Worm (Caenorhabditis elegans): Measurements from ENCODE around the gene rol-6.

DNA sequence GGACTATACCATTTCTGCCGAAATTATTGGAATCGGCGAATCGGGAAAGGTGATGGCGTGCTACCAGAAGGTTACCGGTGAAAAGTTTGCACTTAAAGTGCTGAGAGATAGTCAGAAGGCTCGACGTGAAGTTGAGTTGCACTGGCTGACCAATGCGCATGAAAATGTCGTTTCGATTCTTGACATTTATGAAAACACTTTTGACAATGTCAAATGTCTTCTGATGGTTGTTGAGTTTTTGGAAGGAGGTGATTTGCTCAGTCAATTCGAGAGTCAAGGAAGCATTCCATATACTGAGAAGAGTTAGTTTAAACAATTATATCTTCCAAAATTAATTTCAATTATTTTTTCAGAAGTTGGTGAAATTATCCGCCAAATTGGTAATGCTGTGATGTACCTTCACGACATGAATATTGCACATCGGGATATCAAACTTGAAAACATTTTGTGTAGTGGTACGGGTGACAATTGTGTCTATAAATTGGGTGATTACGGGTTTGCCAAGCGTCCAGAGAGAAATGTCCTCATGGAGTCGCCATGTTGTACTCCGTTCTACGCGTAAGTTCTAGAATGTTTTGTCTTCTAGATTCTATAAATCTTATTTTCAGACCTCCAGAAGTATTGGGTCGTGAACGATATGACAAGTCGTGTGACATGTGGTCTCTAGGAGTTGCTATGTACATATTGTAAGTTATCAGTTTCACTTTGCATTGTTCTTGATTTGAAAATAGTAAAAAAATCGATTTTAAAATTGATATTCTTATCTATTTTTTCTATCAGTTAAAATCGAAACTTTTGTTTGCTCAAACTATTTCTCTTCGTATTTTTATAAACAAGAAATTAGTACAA, 12.8 kb downstream of the rol-6 start:
- TF ChIP-seq ama-1 (optimal IDR thresholded peaks at IDR 0.05) (peak; percentile 4), mbf-1 (tag; optimal IDR thresholded peaks at IDR 0.05) (no peak), nhr-25 (tag; optimal IDR thresholded peaks at IDR 0.05) (no peak), snpc-4 (tag; optimal IDR thresholded peaks at IDR 0.05) (no peak), skn-1 (tag; optimal IDR thresholded peaks at IDR 0.05) (no peak), nhr-77 (tag; optimal IDR thresholded peaks at IDR 0.05) (no peak), C34F6.9 (tag; optimal IDR thresholded peaks at IDR 0.05) (no peak), zag-1 (tag; optimal IDR thresholded peaks at IDR 0.05) (no peak), ztf-11 (tag; optimal IDR thresholded peaks at IDR 0.05) (no peak), blmp-1 (tag; optimal IDR thresholded peaks at IDR 0.05; ENCODE audit: insufficient read depth) (no peak)

Measured in whole organism, L2 larva.